Worm (Caenorhabditis elegans) whole organism, L2 larva: ENCODE data around the gene Y6E2A.5.

ENCODE experiments used
- F13H6.1 ChIP-seq: sonication (generic microtip); optimal IDR thresholded peaks from 2 replicates; lab custom pipeline; 2016; ENCODE audit warnings: missing genetic modification characterization, missing compliant biosample characterization
- Y55F3AM.14 ChIP-seq: fragments of 200-800 bp; sonication (Bioruptor generic); optimal IDR thresholded peaks from 2 replicates; lab custom pipeline; 2018; ENCODE audit warnings: mild to moderate bottlenecking, missing genetic modification characterization, missing compliant biosample characterization
- ZK546.5 ChIP-seq: sonication (generic microtip); optimal IDR thresholded peaks from 2 replicates; lab custom pipeline; 2017; ENCODE audit warnings: missing biosample characterization, missing genetic modification characterization
- alr-1 ChIP-seq: fragments of 150-350 bp; optimal IDR thresholded peaks from 2 replicates; lab custom pipeline; 2014; ENCODE audit warnings: missing biosample characterization, missing genetic modification characterization
- aly-2 ChIP-seq: fragments of 150-350 bp; optimal IDR thresholded peaks from 2 replicates; lab custom pipeline; 2014; ENCODE audit warnings: missing biosample characterization, missing genetic modification characterization
- ama-1 ChIP-seq: fragments of 150-350 bp; optimal IDR thresholded peaks from 2 replicates; lab custom pipeline; 2018; ENCODE audit warnings: inconsistent platforms
- blmp-1 ChIP-seq: sonication (generic microtip); optimal IDR thresholded peaks from 2 replicates; lab custom pipeline; 2017; ENCODE audit warnings: missing genetic modification characterization, mild to moderate bottlenecking, missing compliant biosample characterization, antibody characterized with exemption, moderate library complexity; ENCODE audit not compliant: insufficient read depth
- ceh-16 ChIP-seq: fragments of 150-350 bp; optimal IDR thresholded peaks from 2 replicates; lab custom pipeline; 2014; ENCODE audit warnings: missing biosample characterization, missing genetic modification characterization
- ceh-82 ChIP-seq: fragments of 150-350 bp; optimal IDR thresholded peaks from 2 replicates; lab custom pipeline; 2014; ENCODE audit warnings: missing biosample characterization, missing genetic modification characterization
- crh-2 ChIP-seq: sonication (generic microtip); optimal IDR thresholded peaks from 2 replicates; lab custom pipeline; 2017; ENCODE audit warnings: missing biosample characterization, missing genetic modification characterization
- dmd-4 ChIP-seq: sonication (generic microtip); optimal IDR thresholded peaks from 2 replicates; lab custom pipeline; 2017; ENCODE audit warnings: missing biosample characterization, missing genetic modification characterization
- elt-3 ChIP-seq: sonication (generic microtip); optimal IDR thresholded peaks from 2 replicates; lab custom pipeline; 2017; ENCODE audit warnings: missing biosample characterization, missing genetic modification characterization
- fos-1 ChIP-seq: fragments of 150-350 bp; optimal IDR thresholded peaks from 2 replicates; lab custom pipeline; 2014; ENCODE audit warnings: missing biosample characterization, missing genetic modification characterization
- gmeb-1 ChIP-seq: fragments of 150-350 bp; optimal IDR thresholded peaks from 2 replicates; lab custom pipeline; 2014; ENCODE audit warnings: missing biosample characterization, missing genetic modification characterization
- lin-11 ChIP-seq: fragments of 150-350 bp; sonication (generic microtip); optimal IDR thresholded peaks from 2 replicates; lab custom pipeline; 2014; ENCODE audit warnings: missing biosample characterization, missing genetic modification characterization, inconsistent platforms, mixed read lengths
- lin-13 ChIP-seq: fragments of 150-350 bp; optimal IDR thresholded peaks from 2 replicates; lab custom pipeline; 2014; ENCODE audit warnings: missing biosample characterization, missing genetic modification reagents, missing genetic modification characterization
- lin-39 ChIP-seq: fragments of 150-350 bp; optimal IDR thresholded peaks from 2 replicates; lab custom pipeline; 2014; ENCODE audit warnings: missing biosample characterization, missing genetic modification reagents, missing genetic modification characterization
- lsy-2 ChIP-seq, 2 experiments: fragments of 150-350 bp in 1 of 2; sonication (generic microtip) in 1 of 2; optimal IDR thresholded peaks; 2 replicates each; lab custom pipeline; 2014 to 2017; ENCODE audit warnings: missing biosample characterization in 2 of 2, missing genetic modification characterization in 2 of 2
- mbf-1 ChIP-seq: sonication (generic microtip); optimal IDR thresholded peaks from 2 replicates; lab custom pipeline; 2017; ENCODE audit warnings: missing biosample characterization, missing genetic modification characterization
- mdl-1 ChIP-seq, 2 experiments: fragments of 150-350 bp in 1 of 2; sonication (generic microtip) in 1 of 2; optimal IDR thresholded peaks; 2 replicates each; lab custom pipeline; 2017; ENCODE audit warnings: missing biosample characterization in 2 of 2, missing genetic modification characterization in 2 of 2
- nhr-11 ChIP-seq: fragments of 150-350 bp; optimal IDR thresholded peaks from 2 replicates; lab custom pipeline; 2014; ENCODE audit warnings: missing biosample characterization, missing genetic modification characterization
- nhr-23 ChIP-seq: fragments of 150-350 bp; optimal IDR thresholded peaks from 2 replicates; lab custom pipeline; 2014; ENCODE audit warnings: missing biosample characterization, missing genetic modification reagents, missing genetic modification characterization
- nhr-237 ChIP-seq: fragments of 150-350 bp; optimal IDR thresholded peaks from 2 replicates; lab custom pipeline; 2014; ENCODE audit warnings: missing biosample characterization, missing genetic modification characterization
- nhr-6 ChIP-seq: fragments of 150-350 bp; optimal IDR thresholded peaks from 2 replicates; lab custom pipeline; 2014; ENCODE audit warnings: missing biosample characterization, missing genetic modification characterization
- sem-4 ChIP-seq: fragments of 150-350 bp; optimal IDR thresholded peaks from 2 replicates; lab custom pipeline; 2014; ENCODE audit warnings: missing biosample characterization, missing genetic modification reagents, missing genetic modification characterization
- skn-1 ChIP-seq: sonication (generic microtip); optimal IDR thresholded peaks from 2 replicates; lab custom pipeline; 2017; ENCODE audit warnings: missing biosample characterization, missing genetic modification characterization
- snpc-4 ChIP-seq: fragments of 150-350 bp; optimal IDR thresholded peaks from 2 replicates; lab custom pipeline; 2014; ENCODE audit warnings: missing biosample characterization, missing genetic modification characterization
- unc-39 ChIP-seq: fragments of 150-350 bp; optimal IDR thresholded peaks from 2 replicates; lab custom pipeline; 2014; ENCODE audit warnings: missing biosample characterization, missing genetic modification characterization
- unc-55 ChIP-seq: fragments of 150-350 bp; sonication (generic microtip); optimal IDR thresholded peaks from 3 replicates; lab custom pipeline; 2014; ENCODE audit warnings: missing biosample characterization, missing genetic modification reagents, missing genetic modification characterization
- ztf-1 ChIP-seq: fragments of 200-800 bp; sonication (Bioruptor generic); conservative IDR thresholded peaks from 2 replicates; pipeline ENCODE4 v1.3.6; 2022; ENCODE audit warnings: missing genetic modification characterization, missing compliant biosample characterization
- ztf-11 ChIP-seq: sonication (generic microtip); optimal IDR thresholded peaks from 2 replicates; lab custom pipeline; 2017; ENCODE audit warnings: missing biosample characterization, missing genetic modification characterization
- ztf-4 ChIP-seq: fragments of 150-350 bp; optimal IDR thresholded peaks from 2 replicates; lab custom pipeline; 2014; ENCODE audit warnings: missing biosample characterization, missing genetic modification characterization

Gene Y6E2A.5

DNA sequence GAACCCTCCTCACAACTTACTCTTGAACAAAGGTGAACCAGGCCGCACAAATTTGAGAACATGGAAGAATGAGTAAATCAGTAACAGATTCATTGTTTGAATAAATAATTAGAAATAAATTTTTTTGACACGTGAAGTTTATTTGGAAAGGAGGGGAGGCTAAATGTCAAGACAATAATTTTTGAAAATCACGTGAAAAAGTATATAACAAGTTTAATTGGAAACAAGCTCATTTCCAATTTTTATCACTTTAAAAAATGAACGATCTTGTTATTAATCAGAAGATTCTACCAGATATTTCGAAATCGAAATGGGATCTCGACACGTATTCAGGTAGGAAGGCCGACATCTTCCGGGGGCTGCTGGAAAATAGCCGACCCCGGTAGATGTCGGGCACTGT is 8.1 kb upstream of the Y6E2A.5 start, which contains the start of the genes irld-57 and sfxn-1.3:
irld-57 (minus strand) TSS at position 101 of the 400 bp plus-strand sequence.
sfxn-1.3 (plus strand) TSS at position 232 of the 400 bp plus-strand sequence.
- TF ChIP-seq dmd-4 (tag; lab: Kevin White, UChicago), result no peak
- no peak for TF ChIP-seq nhr-23
- no peak for TF ChIP-seq ZK546.5
- no peak for TF ChIP-seq lsy-2 (tag; optimal IDR thresholded peaks at IDR 0.05; lab: Kevin White, UChicago)
- TF ChIP-seq, all 48 proteins: peak for 0

ce11 chrV:15721888-15722287 is 3.4 kb upstream of the Y6E2A.5 start, which contains the start of gene srh-140:
TSS of gene srh-140 (plus strand) at chrV:15722188.
- TF ChIP-seq blmp-1 (tag; lab: Kevin White, UChicago) (no peak), ztf-11 (no peak), nhr-11 (tag; lab: Kevin White, UChicago) (no peak), elt-3 (tag; lab: Kevin White, UChicago) (no peak), lin-11 (tag; lab: Kevin White, UChicago) (no peak), gmeb-1 (no peak), snpc-4 (tag; lab: Kevin White, UChicago) (no peak), mbf-1 (tag; lab: Kevin White, UChicago) (no peak)

- TF ChIP-seq dmd-4 (tag; lab: Kevin White, UChicago), result no peak
Observed at ce11 chrV:15721431-15721830, 3.0 kb upstream of the Y6E2A.5 start.

- TF ChIP-seq ceh-16 (tag; lab: Kevin White, UChicago) (no peak), gmeb-1 (no peak), ztf-4 (tag; lab: Kevin White, UChicago) (no peak), F13H6.1 (tag; lab: Kevin White, UChicago) (no peak), skn-1 (tag; lab: Kevin White, UChicago) (no peak), ceh-82 (tag; lab: Kevin White, UChicago) (no peak), nhr-237 (tag; lab: Kevin White, UChicago) (no peak), mdl-1 (tag; optimal IDR thresholded peaks at IDR 0.05; lab: Kevin White, UChicago) (no peak), nhr-6 (tag; lab: Kevin White, UChicago) (no peak), ZK546.5 (no peak), crh-2 (tag; lab: Kevin White, UChicago) (no peak), aly-2 (tag; lab: Kevin White, UChicago) (no peak), blmp-1 (tag; lab: Kevin White, UChicago) (no peak), lin-13 (no peak), sem-4 (tag; lab: Kevin White, UChicago) (no peak)
Observed at ce11 chrV:15719570-15719969, 1.1 kb upstream of the Y6E2A.5 start, which contains the start of gene Y6E2A.7. TSS of gene Y6E2A.7 (plus strand) at chrV:15719870.

DNA sequence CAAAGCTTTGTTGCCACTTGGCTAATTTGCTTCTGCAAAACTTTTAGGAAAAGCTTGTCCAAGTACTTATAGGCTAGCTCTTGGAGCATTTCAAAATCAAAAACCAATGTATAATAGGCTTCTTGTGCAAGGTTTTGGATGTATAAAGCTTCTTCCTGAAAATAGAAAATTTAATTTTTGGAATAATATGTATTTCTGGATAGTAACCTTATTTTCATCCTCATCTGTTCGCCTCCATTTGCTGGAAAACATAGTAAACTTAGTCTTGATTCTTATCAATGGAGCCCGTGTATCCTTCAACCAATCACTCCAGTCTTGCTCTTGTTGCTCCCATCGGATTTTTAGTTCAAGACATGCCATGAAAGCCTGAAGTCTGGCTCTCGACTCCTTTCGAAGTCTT is 1.8 kb downstream of the Y6E2A.5 start, which contains the start of gene Y6E2A.4:
Y6E2A.4 (minus strand) TSS at position 101 of the 400 bp plus-strand sequence.
- TF ChIP-seq ztf-4 (tag; lab: Kevin White, UChicago), result no peak
- TF ChIP-seq, all 48 proteins: peak for 0

DNA sequence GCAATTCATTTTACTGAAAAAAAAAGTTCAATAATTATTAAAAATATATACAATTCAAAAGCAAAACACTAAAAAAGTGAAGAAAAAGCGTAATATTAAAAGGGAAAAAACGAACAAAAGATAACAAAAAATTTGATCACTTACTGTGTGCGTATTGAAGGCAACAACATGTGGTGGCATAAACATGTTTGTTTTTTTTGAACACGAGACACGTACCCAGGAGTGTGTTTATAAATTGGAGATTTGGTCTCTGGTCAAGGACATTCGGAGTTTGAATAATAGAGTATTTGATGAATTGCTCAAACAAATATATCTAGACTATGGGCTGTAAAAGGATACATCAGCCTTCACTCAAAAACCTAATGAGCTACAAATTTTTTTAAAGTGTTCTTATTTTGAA is 2.8 kb downstream of the Y6E2A.5 start:
- no peak for TF ChIP-seq ama-1
- no peak for TF ChIP-seq crh-2 (tag; lab: Kevin White, UChicago)

DNA sequence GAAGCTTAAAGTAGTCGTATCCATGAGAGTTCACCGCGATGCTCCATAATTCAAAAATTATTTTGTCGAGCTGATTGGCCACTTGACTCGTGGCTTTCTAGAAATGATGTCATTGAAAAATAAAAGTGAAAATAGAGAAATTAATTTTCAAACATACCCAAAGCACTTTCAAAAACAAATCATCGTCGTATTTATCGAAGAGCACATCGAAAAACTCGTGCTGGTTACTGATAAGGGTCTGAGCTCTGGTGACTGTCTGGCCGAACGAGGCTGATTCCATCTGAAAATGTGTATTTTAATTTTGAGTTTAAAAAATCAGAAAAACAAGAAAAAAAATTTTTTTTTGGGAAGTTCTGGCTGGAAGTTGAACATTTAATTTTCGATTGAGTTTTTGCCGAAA is 6.1 kb downstream of the Y6E2A.5 start:
- TF ChIP-seq ZK546.5 (no peak), unc-39 (tag; lab: Kevin White, UChicago) (no peak), alr-1 (tag; lab: Kevin White, UChicago) (no peak), unc-55 (GFP tag; lab: Kevin White, UChicago) (no peak), fos-1 (tag; lab: Kevin White, UChicago) (no peak), aly-2 (tag; lab: Kevin White, UChicago) (no peak), Y55F3AM.14 (GFP tag; lab: Kevin White, UChicago) (no peak), lsy-2 (tag; optimal IDR thresholded peaks at IDR 0.05; lab: Kevin White, UChicago) (no peak), ztf-1 (GFP tag; lab: Robert Waterston, UW) (no peak), blmp-1 (tag; lab: Kevin White, UChicago) (no peak), skn-1 (tag; lab: Kevin White, UChicago) (no peak), ztf-11 (no peak), nhr-6 (tag; lab: Kevin White, UChicago) (no peak), lin-39 (tag; lab: Kevin White, UChicago) (no peak), mbf-1 (tag; lab: Kevin White, UChicago) (no peak)
